Fruit fly (Drosophila melanogaster) whole organism, prepupa: ENCODE data around the gene PH4alphaNE2.

ENCODE experiments used
- CG16779 ChIP-seq: fragments of 200-800 bp; sonication (Bioruptor generic); optimal IDR thresholded peaks from 3 replicates; lab custom pipeline; 2017; ENCODE audit warnings: missing biosample characterization, mild to moderate bottlenecking, missing genetic modification characterization
- CG7368 ChIP-seq: fragments of 200-800 bp; sonication (Bioruptor generic); optimal IDR thresholded peaks from 3 replicates; lab custom pipeline; 2016; ENCODE audit warnings: missing biosample characterization, missing genetic modification characterization
- OdsH ChIP-seq: fragments of 200-800 bp; sonication (Bioruptor generic); optimal IDR thresholded peaks from 3 replicates; lab custom pipeline; 2016; ENCODE audit warnings: missing biosample characterization, missing genetic modification characterization
- Sox102F ChIP-seq: fragments of 200-800 bp; sonication (Bioruptor generic); optimal IDR thresholded peaks from 2 replicates; lab custom pipeline; 2016; ENCODE audit warnings: missing biosample characterization, mild to moderate bottlenecking, missing genetic modification characterization
- Sox15 ChIP-seq: fragments of 200-800 bp; sonication (Bioruptor generic); optimal IDR thresholded peaks from 3 replicates; lab custom pipeline; 2016; ENCODE audit warnings: missing biosample characterization, missing genetic modification characterization
- spab ChIP-seq: fragments of 200-800 bp; sonication (Bioruptor generic); optimal IDR thresholded peaks from 2 replicates; lab custom pipeline; 2017; ENCODE audit warnings: missing biosample characterization, mild to moderate bottlenecking, missing genetic modification characterization, missing genetic modification reagents
- ss ChIP-seq, 2 experiments: fragments of 200-800 bp; sonication (Bioruptor generic); optimal IDR thresholded peaks; 2 replicates in 1 of 2; 3 replicates in 1 of 2; lab custom pipeline; 2017 to 2018; ENCODE audit warnings: mild to moderate bottlenecking in 2 of 2, missing biosample characterization in 2 of 2, missing genetic modification characterization in 2 of 2, moderate library complexity in 1 of 2
- svp ChIP-seq: fragments of 200-800 bp; sonication (Bioruptor generic); peaks from one replicate; lab custom pipeline; 2016; ENCODE audit warnings: missing biosample characterization, missing genetic modification characterization

- TF ChIP-seq svp (GFP tag; lab: Kevin White, UChicago) = no peak
- TF ChIP-seq Sox102F (GFP tag; lab: Kevin White, UChicago) = no peak
- TF ChIP-seq CG16779 (tag; lab: Kevin White, UChicago) = no peak
- TF ChIP-seq CG7368 (GFP tag; lab: Kevin White, UChicago) = no peak
- no peak for TF ChIP-seq OdsH (GFP tag; lab: Kevin White, UChicago)
- TF ChIP-seq Sox15 (GFP tag; lab: Kevin White, UChicago) = no peak
- no peak for TF ChIP-seq spab (GFP tag; lab: Kevin White, UChicago)
- TF ChIP-seq ss (GFP tag; optimal IDR thresholded peaks at IDR 0.05; lab: Kevin White, UChicago) = no peak
Observed at dm6 chr3R:30518274-30518873, 6.4 kb upstream of the PH4alphaNE2 start.
